Worm (Caenorhabditis elegans) whole organism, L4 larva: Measurements from ENCODE around the gene Y49F6B.13.

Experiments
- F26F4.8 ChIP-seq: fragments of 200-800 bp; sonication (Bioruptor generic); conservative IDR thresholded peaks from 2 replicates; pipeline ENCODE4 v1.3.6; 2022; ENCODE audit warnings: missing genetic modification characterization, missing compliant biosample characterization
- F44E2.7 ChIP-seq: fragments of 200-800 bp; sonication (Bioruptor generic); IDR thresholded peaks from 2 replicates; pipeline ENCODE4 v2.1.2; 2022; ENCODE audit warnings: missing genetic modification characterization, missing compliant biosample characterization
- F49E8.2 ChIP-seq: sonication (generic microtip); optimal IDR thresholded peaks from 2 replicates; lab custom pipeline; 2016; ENCODE audit warnings: missing compliant biosample characterization, mild to moderate bottlenecking, missing genetic modification characterization, borderline replicate concordance
- T20F7.1 ChIP-seq: fragments of 200-800 bp; sonication (Bioruptor generic); optimal IDR thresholded peaks from 2 replicates; lab custom pipeline; 2018; ENCODE audit warnings: mild to moderate bottlenecking, missing genetic modification characterization, missing compliant biosample characterization
- ZK337.2 ChIP-seq: fragments of 200-800 bp; sonication (Bioruptor generic); IDR thresholded peaks from 2 replicates; pipeline ENCODE4 v1.3.6; 2022; ENCODE audit warnings: missing genetic modification reagents, missing genetic modification characterization, missing compliant biosample characterization
- ZK546.5 ChIP-seq, 2 experiments: sonication (generic microtip); optimal IDR thresholded peaks; 2 replicates each; lab custom pipeline; 2017; ENCODE audit warnings: missing biosample characterization in 2 of 2, missing genetic modification characterization in 2 of 2
- aly-2 ChIP-seq: sonication (generic microtip); optimal IDR thresholded peaks from 2 replicates; lab custom pipeline; 2018; ENCODE audit warnings: missing biosample characterization, missing genetic modification characterization
- attf-4 ChIP-seq: sonication (generic microtip); optimal IDR thresholded peaks from 3 replicates; lab custom pipeline; 2017; ENCODE audit warnings: missing biosample characterization, missing genetic modification characterization
- ceh-20 ChIP-seq: fragments of 200-800 bp; sonication (Bioruptor generic); IDR thresholded peaks from 2 replicates; pipeline ENCODE4 v1.3.6; 2022; ENCODE audit warnings: missing genetic modification reagents, missing genetic modification characterization, missing compliant biosample characterization
- ceh-32 ChIP-seq: sonication (generic microtip); optimal IDR thresholded peaks from 2 replicates; lab custom pipeline; 2016; ENCODE audit warnings: mild to moderate bottlenecking, missing genetic modification characterization, missing compliant biosample characterization; ENCODE audit not compliant: poor library complexity
- cey-2 ChIP-seq: sonication (generic microtip); optimal IDR thresholded peaks from 3 replicates; lab custom pipeline; 2017; ENCODE audit warnings: missing genetic modification characterization, mild to moderate bottlenecking, missing compliant biosample characterization, antibody characterized with exemption, borderline replicate concordance; ENCODE audit not compliant: insufficient read depth
- daf-16 ChIP-seq, 3 experiments: sonication (generic microtip); optimal IDR thresholded peaks; 2 replicates each; lab custom pipeline; 2016 to 2017; ENCODE audit warnings: missing genetic modification characterization in 3 of 3, missing genetic modification reagents in 3 of 3, mild to moderate bottlenecking in 2 of 3, missing compliant biosample characterization in 2 of 3, missing biosample characterization in 1 of 3, moderate library complexity in 1 of 3
- dmd-6 ChIP-seq: fragments of 200-800 bp; sonication (Bioruptor generic); IDR thresholded peaks from 2 replicates; pipeline ENCODE4 v1.3.6; 2022; ENCODE audit warnings: missing genetic modification reagents, missing genetic modification characterization, missing compliant biosample characterization
- dmd-8 ChIP-seq: fragments of 200-800 bp; sonication (Bioruptor generic); IDR thresholded peaks from 2 replicates; pipeline ENCODE4 v1.3.6; 2022; ENCODE audit warnings: missing genetic modification characterization, missing compliant biosample characterization
- dpl-1 ChIP-seq: fragments of 150-350 bp; optimal IDR thresholded peaks from 2 replicates; lab custom pipeline; 2014; ENCODE audit warnings: missing biosample characterization, missing genetic modification reagents, missing genetic modification characterization
- egl-43 ChIP-seq: fragments of 200-800 bp; sonication (Bioruptor generic); IDR thresholded peaks from 2 replicates; pipeline ENCODE4 v1.3.6; 2022; ENCODE audit warnings: missing genetic modification reagents, missing genetic modification characterization, missing compliant biosample characterization
- fkh-10 ChIP-seq: fragments of 150-350 bp; optimal IDR thresholded peaks from 2 replicates; lab custom pipeline; 2014; ENCODE audit warnings: missing biosample characterization, missing genetic modification reagents, missing genetic modification characterization
- hif-1 ChIP-seq, 2 experiments: sonication (generic microtip); optimal IDR thresholded peaks; 2 replicates each; lab custom pipeline; 2016 to 2017; ENCODE audit warnings: missing compliant biosample characterization in 2 of 2, missing genetic modification characterization in 2 of 2, missing genetic modification reagents in 2 of 2, missing genotype in 2 of 2, mild to moderate bottlenecking in 1 of 2
- hmg-1.1 ChIP-seq: fragments of 200-800 bp; sonication (Bioruptor generic); IDR thresholded peaks from 2 replicates; pipeline ENCODE4 v1.3.6; 2022; ENCODE audit warnings: missing genetic modification reagents, missing genetic modification characterization, missing compliant biosample characterization
- lin-13 ChIP-seq: fragments of 150-350 bp; optimal IDR thresholded peaks from 2 replicates; lab custom pipeline; 2014; ENCODE audit warnings: missing biosample characterization, missing genetic modification reagents, missing genetic modification characterization
- lin-15B ChIP-seq: fragments of 150-350 bp; sonication (generic microtip); optimal IDR thresholded peaks from 3 replicates; lab custom pipeline; 2014; ENCODE audit warnings: missing biosample characterization, missing genetic modification characterization
- lir-3 ChIP-seq: sonication (generic microtip); optimal IDR thresholded peaks from 2 replicates; lab custom pipeline; 2016; ENCODE audit warnings: mild to moderate bottlenecking, missing genetic modification characterization, missing compliant biosample characterization
- lsy-2 ChIP-seq, 2 experiments: fragments of 150-350 bp in 1 of 2; sonication (generic microtip) in 1 of 2; optimal IDR thresholded peaks; 2 replicates each; lab custom pipeline; 2014 to 2017; ENCODE audit warnings: missing biosample characterization in 2 of 2, missing genetic modification characterization in 2 of 2
- mdl-1 ChIP-seq, 2 experiments: fragments of 150-350 bp in 1 of 2; sonication (generic microtip) in 1 of 2; optimal IDR thresholded peaks; 2 replicates each; lab custom pipeline; 2014 to 2017; ENCODE audit warnings: missing biosample characterization in 2 of 2, missing genetic modification characterization in 2 of 2
- mes-2 ChIP-seq: sonication (generic microtip); optimal IDR thresholded peaks from 2 replicates; lab custom pipeline; 2016; ENCODE audit warnings: missing genotype, mild to moderate bottlenecking, missing genetic modification characterization, missing compliant biosample characterization; ENCODE audit not compliant: poor library complexity, severe bottlenecking
- nhr-10 ChIP-seq: fragments of 150-350 bp; optimal IDR thresholded peaks from 2 replicates; lab custom pipeline; 2014; ENCODE audit warnings: missing biosample characterization, missing genetic modification characterization
- nhr-111 ChIP-seq: fragments of 200-800 bp; sonication (Bioruptor generic); optimal IDR thresholded peaks from 2 replicates; lab custom pipeline; 2018; ENCODE audit warnings: mild to moderate bottlenecking, missing genetic modification characterization, missing compliant biosample characterization
- nhr-28 ChIP-seq: fragments of 150-350 bp; optimal IDR thresholded peaks from 2 replicates; lab custom pipeline; 2014; ENCODE audit warnings: missing biosample characterization, missing genetic modification characterization
- nhr-42 ChIP-seq: fragments of 200-800 bp; sonication (Bioruptor generic); IDR thresholded peaks from 2 replicates; pipeline ENCODE4 v1.3.6; 2022; ENCODE audit warnings: missing genetic modification characterization, missing compliant biosample characterization
- nhr-77 ChIP-seq: fragments of 150-350 bp; optimal IDR thresholded peaks from 2 replicates; lab custom pipeline; 2014; ENCODE audit warnings: missing biosample characterization, missing genetic modification characterization
- pha-4 ChIP-seq, 2 experiments: fragments of 150-350 bp in 1 of 2; fragments of 200-800 bp in 1 of 2; sonication (Bioruptor generic) in 1 of 2; IDR thresholded peaks in 1 of 2; optimal IDR thresholded peaks in 1 of 2; 2 replicates each; pipeline versions ENCODE4 v1.3.6 to Lab custom; 2014 to 2022; ENCODE audit warnings: missing genetic modification characterization in 2 of 2, missing genetic modification reagents in 2 of 2, missing biosample characterization in 1 of 2, missing compliant biosample characterization in 1 of 2
- php-3 ChIP-seq: fragments of 200-800 bp; sonication (Bioruptor generic); IDR thresholded peaks from 2 replicates; pipeline ENCODE4 v1.3.6; 2022; ENCODE audit warnings: missing genetic modification reagents, missing genetic modification characterization, missing compliant biosample characterization
- saeg-2 ChIP-seq: fragments of 200-800 bp; sonication (Bioruptor generic); IDR thresholded peaks from 2 replicates; pipeline ENCODE4 v1.3.6; 2022; ENCODE audit warnings: missing genetic modification reagents, missing genetic modification characterization, missing compliant biosample characterization
- skn-1 ChIP-seq: fragments of 150-350 bp; optimal IDR thresholded peaks from 2 replicates; lab custom pipeline; 2014; ENCODE audit warnings: missing biosample characterization, missing genetic modification characterization
- spr-1 ChIP-seq: sonication (generic microtip); optimal IDR thresholded peaks from 2 replicates; lab custom pipeline; 2016; ENCODE audit warnings: mild to moderate bottlenecking, missing genetic modification characterization, missing compliant biosample characterization
- spr-3 ChIP-seq: fragments of 200-800 bp; sonication (Bioruptor generic); optimal IDR thresholded peaks from 2 replicates; lab custom pipeline; 2018; ENCODE audit warnings: mild to moderate bottlenecking, missing genetic modification characterization, missing compliant biosample characterization
- unc-39 ChIP-seq: sonication (generic microtip); optimal IDR thresholded peaks from 2 replicates; lab custom pipeline; 2017; ENCODE audit warnings: missing biosample characterization, missing genetic modification characterization
- unc-62 ChIP-seq, 3 experiments: fragments of 150-350 bp in 1 of 3; sonication (generic microtip); optimal IDR thresholded peaks in 2 of 3; peaks in 1 of 3; 1 replicate in 1 of 3; 2 replicates in 2 of 3; lab custom pipeline; 2014 to 2017; ENCODE audit warnings: missing biosample characterization in 3 of 3, missing genetic modification characterization in 3 of 3, missing genetic modification reagents in 3 of 3, missing genotype in 1 of 3
- zfp-3 ChIP-seq: fragments of 200-800 bp; sonication (Bioruptor generic); conservative IDR thresholded peaks from 2 replicates; pipeline ENCODE4 v1.3.6; 2022; ENCODE audit warnings: missing genetic modification reagents, missing genetic modification characterization, missing compliant biosample characterization
- zip-11 ChIP-seq: fragments of 200-800 bp; sonication (Bioruptor generic); IDR thresholded peaks from 2 replicates; pipeline ENCODE4 v1.3.6; 2022; ENCODE audit warnings: missing genetic modification characterization, missing compliant biosample characterization
- ztf-7 ChIP-seq: fragments of 150-350 bp; optimal IDR thresholded peaks from 2 replicates; lab custom pipeline; 2014; ENCODE audit warnings: missing biosample characterization, missing genetic modification characterization

Y49F6B.13 gene

ce11 chrII:3460048-3460447 is 11.5 kb downstream of the Y49F6B.13 start, which contains the start of gene C16C8.7:
C16C8.7 (minus strand) TSS chrII:3460148.
- TF ChIP-seq F26F4.8 (GFP tag; lab: Robert Waterston, UW) (no peak), fkh-10 (GFP tag; lab: Kevin White, UChicago) (no peak), lin-15B (tag; lab: Kevin White, UChicago) (no peak), F44E2.7 (GFP tag; lab: Robert Waterston, UW) (no peak), attf-4 (tag; lab: Kevin White, UChicago) (no peak), hif-1 (tag; optimal IDR thresholded peaks at IDR 0.05; lab: Kevin White, UChicago) (no peak), ztf-7 (tag; lab: Kevin White, UChicago) (no peak), T20F7.1 (GFP tag; lab: Kevin White, UChicago) (no peak), spr-1 (tag; lab: Kevin White, UChicago) (no peak), php-3 (GFP tag; lab: Robert Waterston, UW) (no peak), nhr-77 (tag; lab: Kevin White, UChicago) (no peak), skn-1 (tag; lab: Kevin White, UChicago) (no peak), F49E8.2 (tag; lab: Kevin White, UChicago) (no peak), zip-11 (GFP tag; lab: Robert Waterston, UW) (no peak), ZK337.2 (GFP tag; lab: Robert Waterston, UW) (no peak), lin-13 (GFP tag; lab: Kevin White, UChicago) (no peak), nhr-42 (GFP tag; lab: Robert Waterston, UW) (no peak), lir-3 (tag; lab: Kevin White, UChicago) (no peak), nhr-10 (tag; lab: Kevin White, UChicago) (no peak)

- TF ChIP-seq nhr-28 (tag; lab: Kevin White, UChicago) = no peak
- TF ChIP-seq unc-62 (GFP tag; optimal IDR thresholded peaks at IDR 0.05 in 1 of 2; lab: Kevin White, UChicago) = no peak
- TF ChIP-seq unc-62 (tag; optimal IDR thresholded peaks at IDR 0.05; lab: Kevin White, UChicago) = no peak
- TF ChIP-seq ceh-32 (tag; lab: Kevin White, UChicago) = no peak
- no peak for TF ChIP-seq saeg-2 (GFP tag; lab: Robert Waterston, UW)
- no peak for TF ChIP-seq unc-39 (tag; lab: Kevin White, UChicago)
- no peak for TF ChIP-seq dmd-8 (GFP tag; lab: Robert Waterston, UW)
- TF ChIP-seq nhr-42 (GFP tag; lab: Robert Waterston, UW) = no peak
- TF ChIP-seq daf-16 (GFP tag; optimal IDR thresholded peaks at IDR 0.05; lab: Kevin White, UChicago) = no peak
- no peak for TF ChIP-seq daf-16 (tag; optimal IDR thresholded peaks at IDR 0.05; lab: Kevin White, UChicago)
- TF ChIP-seq zfp-3 (GFP tag; lab: Robert Waterston, UW) = no peak
- no peak for TF ChIP-seq lsy-2 (tag; optimal IDR thresholded peaks at IDR 0.05; lab: Kevin White, UChicago)
- no peak for TF ChIP-seq F49E8.2 (tag; lab: Kevin White, UChicago)
- TF ChIP-seq ZK546.5 (tag; optimal IDR thresholded peaks at IDR 0.05; lab: Kevin White, UChicago) = no peak
- no peak for TF ChIP-seq egl-43
- TF ChIP-seq cey-2 (tag; lab: Kevin White, UChicago) = no peak
- TF ChIP-seq aly-2 (tag; lab: Kevin White, UChicago) = no peak
- TF ChIP-seq nhr-111 (GFP tag; lab: Kevin White, UChicago) = no peak
Measured at ce11 chrII:3459199-3459598, 12.3 kb downstream of the Y49F6B.13 start.

ce11 chrII:3458209-3458608 is 13.3 kb downstream of the Y49F6B.13 start, which contains the start of the genes C16C8.26 and C16C8.19:
C16C8.26 (minus strand) TSS chrII:3458309.
C16C8.19 (plus strand) TSS chrII:3458487.
- TF ChIP-seq attf-4 (tag; lab: Kevin White, UChicago) (no peak), nhr-42 (GFP tag; lab: Robert Waterston, UW) (no peak), lsy-2 (tag; optimal IDR thresholded peaks at IDR 0.05; lab: Kevin White, UChicago) (no peak), ZK337.2 (GFP tag; lab: Robert Waterston, UW) (no peak), spr-1 (tag; lab: Kevin White, UChicago) (no peak), mdl-1 (tag; optimal IDR thresholded peaks at IDR 0.05; lab: Kevin White, UChicago) (no peak), dpl-1 (GFP tag; lab: Kevin White, UChicago) (no peak), ceh-20 (no peak), T20F7.1 (GFP tag; lab: Kevin White, UChicago) (no peak), unc-62 (GFP tag; optimal IDR thresholded peaks at IDR 0.05 in 1 of 2; lab: Kevin White, UChicago) (no peak), unc-62 (tag; optimal IDR thresholded peaks at IDR 0.05; lab: Kevin White, UChicago) (no peak), dmd-6 (no peak), ceh-32 (tag; lab: Kevin White, UChicago) (no peak), mes-2 (no peak), hmg-1.1 (GFP tag; lab: Robert Waterston, UW) (no peak), dmd-8 (GFP tag; lab: Robert Waterston, UW) (no peak), pha-4 (GFP tag; IDR thresholded peaks at IDR 0.05; lab: Robert Waterston, UW) (no peak), pha-4 (tag; optimal IDR thresholded peaks at IDR 0.05; lab: Kevin White, UChicago) (no peak), ztf-7 (tag; lab: Kevin White, UChicago) (no peak), nhr-77 (tag; lab: Kevin White, UChicago) (no peak), spr-3 (GFP tag; lab: Kevin White, UChicago) (no peak)
